Fruit fly (Drosophila melanogaster): ENCODE results near the gene CG44153.

DNA sequence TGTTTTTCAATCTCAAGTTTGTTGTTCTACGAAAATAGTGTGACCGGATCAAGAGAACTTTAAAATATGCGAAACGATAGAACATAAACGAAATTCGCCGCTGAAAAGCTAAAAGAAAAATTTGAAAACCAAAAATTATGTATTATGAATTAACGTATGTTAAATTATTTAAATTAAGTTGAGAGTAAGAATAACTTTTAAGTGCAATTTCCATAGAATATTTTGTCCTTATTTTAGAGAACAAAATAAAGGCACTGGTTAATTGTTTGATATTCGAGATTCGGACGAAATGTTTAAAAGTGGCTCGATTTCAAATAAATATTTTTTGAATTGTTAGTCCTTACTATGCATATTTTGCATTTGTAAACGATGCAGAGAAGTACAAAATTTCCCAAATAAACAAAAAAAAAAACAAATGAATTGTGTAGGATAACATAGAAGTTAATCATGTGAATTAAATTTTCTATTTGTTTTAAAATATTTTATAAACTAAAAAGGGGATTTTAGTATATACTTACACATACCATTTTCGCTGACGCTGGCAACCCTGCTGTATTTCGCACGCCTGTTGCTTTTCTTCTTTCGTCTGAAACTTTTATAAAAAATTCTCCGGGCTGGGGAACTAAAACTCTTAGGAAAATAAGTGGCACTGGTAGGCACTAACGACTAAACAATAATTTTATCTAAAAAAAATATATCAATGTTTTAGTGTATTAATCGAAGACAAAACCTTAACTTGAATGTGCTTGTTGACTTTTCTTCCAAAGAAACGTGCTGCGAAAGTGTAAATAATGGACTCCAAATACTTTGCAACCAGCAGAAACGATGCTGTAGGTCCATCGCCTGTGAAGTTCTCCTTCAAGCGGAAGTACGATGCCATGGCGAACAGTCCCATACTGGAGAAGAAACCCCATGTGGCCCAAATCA is 30.8 kb upstream of the CG44153 start, which contains the start of the genes CG5727 and ath:
- no peak for TF ChIP-seq psq (optimal IDR thresholded peaks at IDR 0.05)
- TF ChIP-seq insv (optimal IDR thresholded peaks at IDR 0.05): no peak
- no peak for TF ChIP-seq Sin3A (optimal IDR thresholded peaks at IDR 0.05)
